Worm (Caenorhabditis elegans) whole organism, early embryonic: ENCODE results near the gene F11A5.16.

Experiments
- B0310.2 ChIP-seq: sonication (generic microtip); optimal IDR thresholded peaks from 2 replicates; lab custom pipeline; 2016; ENCODE audit warnings: mild to moderate bottlenecking, missing genetic modification characterization, missing compliant biosample characterization
- F13C5.2 ChIP-seq: sonication (generic microtip); optimal IDR thresholded peaks from 2 replicates; lab custom pipeline; 2017; ENCODE audit warnings: mild to moderate bottlenecking, missing genetic modification characterization, inconsistent platforms, missing compliant biosample characterization
- aly-1 ChIP-seq: sonication (generic microtip); optimal IDR thresholded peaks from 2 replicates; lab custom pipeline; 2016; ENCODE audit warnings: missing genetic modification characterization, missing compliant biosample characterization
- ama-1 ChIP-seq: fragments of 150-350 bp; optimal IDR thresholded peaks from 2 replicates; lab custom pipeline; 2014
- ceh-13 ChIP-seq: fragments of 200-800 bp; sonication (Bioruptor generic); optimal IDR thresholded peaks from 2 replicates; lab custom pipeline; 2018; ENCODE audit warnings: mild to moderate bottlenecking, missing genetic modification characterization, missing compliant biosample characterization
- ceh-36 ChIP-seq: sonication (generic microtip); optimal IDR thresholded peaks from 2 replicates; lab custom pipeline; 2016; ENCODE audit warnings: missing genetic modification characterization, inconsistent platforms, missing compliant biosample characterization
- ets-7 ChIP-seq: sonication (generic microtip); optimal IDR thresholded peaks from 2 replicates; lab custom pipeline; 2016; ENCODE audit warnings: missing genotype, missing genetic modification characterization, missing compliant biosample characterization
- flt-1 ChIP-seq: fragments of 200-800 bp; sonication (Bioruptor generic); IDR thresholded peaks from 2 replicates; pipeline ENCODE4 v1.3.6; 2022; ENCODE audit warnings: missing genetic modification characterization, missing compliant biosample characterization
- hmbx-1 ChIP-seq: sonication (generic microtip); optimal IDR thresholded peaks from 2 replicates; lab custom pipeline; 2016; ENCODE audit warnings: mild to moderate bottlenecking, missing genetic modification characterization, missing compliant biosample characterization
- hmg-4 ChIP-seq: fragments of 200-800 bp; sonication (Bioruptor generic); optimal IDR thresholded peaks from 2 replicates; lab custom pipeline; 2018; ENCODE audit warnings: mild to moderate bottlenecking, missing genetic modification characterization, missing compliant biosample characterization
- hnd-1 ChIP-seq: sonication (generic microtip); optimal IDR thresholded peaks from 2 replicates; lab custom pipeline; 2016; ENCODE audit warnings: missing genetic modification characterization, missing compliant biosample characterization
- pes-1 ChIP-seq: fragments of 200-800 bp; sonication (Bioruptor generic); IDR thresholded peaks from 2 replicates; pipeline ENCODE4 v1.3.6; 2022; ENCODE audit warnings: missing genetic modification reagents, missing genetic modification characterization, missing compliant biosample characterization
- scrt-1 ChIP-seq: fragments of 200-800 bp; sonication (Bioruptor generic); IDR thresholded peaks from 2 replicates; pipeline ENCODE4 v1.3.6; 2022; ENCODE audit warnings: missing genetic modification characterization, missing compliant biosample characterization
- sea-1 ChIP-seq: fragments of 200-800 bp; sonication (Bioruptor generic); conservative IDR thresholded peaks from 2 replicates; pipeline ENCODE4 v1.3.6; 2022; ENCODE audit warnings: missing genetic modification characterization, missing compliant biosample characterization
- tbx-11 ChIP-seq: fragments of 200-800 bp; sonication (Bioruptor generic); IDR thresholded peaks from 2 replicates; pipeline ENCODE4 v1.3.6; 2022; ENCODE audit warnings: missing genetic modification characterization, missing compliant biosample characterization
- tbx-37 ChIP-seq: fragments of 200-800 bp; sonication (Bioruptor generic); conservative IDR thresholded peaks from 2 replicates; pipeline ENCODE4 v1.3.6; 2022; ENCODE audit warnings: missing genetic modification reagents, missing genetic modification characterization, missing compliant biosample characterization
- tra-4 ChIP-seq: sonication (generic microtip); optimal IDR thresholded peaks from 2 replicates; lab custom pipeline; 2017; ENCODE audit warnings: missing genetic modification characterization, missing compliant biosample characterization

Gene F11A5.16

DNA sequence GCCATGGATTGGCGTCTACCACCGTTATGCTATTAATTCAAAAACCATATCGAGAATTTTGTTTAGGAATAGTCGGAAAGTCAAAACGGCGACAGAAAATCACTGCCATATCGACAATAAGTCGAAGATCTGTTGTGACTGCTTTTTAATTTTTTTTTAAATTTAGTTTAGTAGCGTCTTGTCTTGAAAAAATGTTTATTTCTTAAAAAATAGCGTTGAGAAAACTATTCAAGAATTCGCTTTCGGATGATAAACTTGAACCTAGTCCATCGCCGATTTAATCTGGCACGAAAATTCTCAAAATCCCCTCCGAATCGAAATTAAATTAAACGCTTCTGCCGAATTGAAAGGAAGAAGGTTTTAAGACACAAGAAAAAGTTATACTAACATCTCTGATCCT lies 18.6 kb upstream of the F11A5.16 start, which contains the start of gene srh-279:
Gene srh-279 (plus strand): TSS at position 301 of the 400 bp plus-strand sequence.
- TF ChIP-seq ceh-13 (GFP tag; lab: Kevin White, UChicago) (no peak), hnd-1 (tag; lab: Kevin White, UChicago) (no peak), flt-1 (no peak), tra-4 (tag; lab: Kevin White, UChicago) (no peak), scrt-1 (GFP tag; lab: Robert Waterston, UW) (no peak), sea-1 (GFP tag; lab: Robert Waterston, UW) (no peak), B0310.2 (tag; lab: Kevin White, UChicago) (no peak), ets-7 (tag; lab: Kevin White, UChicago) (no peak), tbx-11 (GFP tag; lab: Robert Waterston, UW) (no peak)

DNA sequence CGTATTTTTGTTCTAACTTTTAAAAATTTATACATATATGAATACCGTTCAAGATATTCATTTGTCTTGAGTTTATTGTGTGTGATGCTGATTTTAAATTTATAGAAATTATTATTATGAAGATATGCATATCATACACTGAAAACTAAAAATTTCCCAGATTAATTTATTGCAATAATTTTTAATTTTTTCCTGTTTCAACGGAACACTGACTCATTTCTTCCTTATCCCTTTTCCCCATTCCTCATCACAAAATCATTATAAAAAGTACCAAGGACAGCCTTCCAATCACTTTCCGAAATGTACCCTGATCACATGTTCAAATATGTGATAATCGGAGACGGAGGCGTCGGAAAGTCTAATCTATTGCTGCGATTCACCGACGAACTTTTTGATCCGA lies 16.1 kb upstream of the F11A5.16 start, which contains the start of gene rabr-4:
Gene rabr-4 (plus strand): TSS at position 301 of the 400 bp plus-strand sequence.
- TF ChIP-seq B0310.2 (tag; lab: Kevin White, UChicago) (no peak), tra-4 (tag; lab: Kevin White, UChicago) (no peak), scrt-1 (GFP tag; lab: Robert Waterston, UW) (no peak), flt-1 (no peak), hmg-4 (no peak), pes-1 (GFP tag; lab: Robert Waterston, UW) (no peak), ets-7 (tag; lab: Kevin White, UChicago) (no peak), tbx-37 (no peak), ceh-36 (no peak), ceh-13 (GFP tag; lab: Kevin White, UChicago) (no peak), tbx-11 (GFP tag; lab: Robert Waterston, UW) (no peak)

DNA sequence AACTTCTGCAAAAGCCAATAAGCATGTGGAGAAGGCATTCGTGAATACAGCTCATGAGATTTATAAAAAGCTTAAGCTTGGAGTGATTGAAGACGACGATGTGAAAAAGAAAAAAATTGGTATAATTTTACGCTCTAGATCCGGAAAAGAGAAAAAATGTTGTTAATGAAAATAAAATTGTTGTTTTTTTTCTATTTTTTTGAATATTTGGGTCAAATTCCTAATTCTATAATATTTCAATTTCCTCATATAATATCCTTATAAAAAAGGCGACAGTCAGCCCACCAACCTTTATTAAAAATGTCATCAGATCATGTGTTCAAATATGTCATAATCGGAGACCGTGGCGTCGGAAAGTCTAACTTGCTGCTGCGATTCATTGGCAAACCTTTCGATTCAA lies 15.4 kb upstream of the F11A5.16 start, which contains the start of gene rabr-3:
Gene rabr-3 (plus strand): TSS at position 301 of the 400 bp plus-strand sequence.
- TF ChIP-seq ceh-13 (GFP tag; lab: Kevin White, UChicago): no peak
- no peak for TF ChIP-seq tbx-11 (GFP tag; lab: Robert Waterston, UW)
- TF ChIP-seq B0310.2 (tag; lab: Kevin White, UChicago): no peak
- no peak for TF ChIP-seq ama-1 (lab: Kevin White, UChicago)
- no peak for TF ChIP-seq hmbx-1 (tag; lab: Kevin White, UChicago)
- no peak for TF ChIP-seq tra-4 (tag; lab: Kevin White, UChicago)
- no peak for TF ChIP-seq scrt-1 (GFP tag; lab: Robert Waterston, UW)
- no peak for TF ChIP-seq flt-1
- no peak for TF ChIP-seq hnd-1 (tag; lab: Kevin White, UChicago)
- no peak for TF ChIP-seq sea-1 (GFP tag; lab: Robert Waterston, UW)
- no peak for TF ChIP-seq ceh-36

DNA sequence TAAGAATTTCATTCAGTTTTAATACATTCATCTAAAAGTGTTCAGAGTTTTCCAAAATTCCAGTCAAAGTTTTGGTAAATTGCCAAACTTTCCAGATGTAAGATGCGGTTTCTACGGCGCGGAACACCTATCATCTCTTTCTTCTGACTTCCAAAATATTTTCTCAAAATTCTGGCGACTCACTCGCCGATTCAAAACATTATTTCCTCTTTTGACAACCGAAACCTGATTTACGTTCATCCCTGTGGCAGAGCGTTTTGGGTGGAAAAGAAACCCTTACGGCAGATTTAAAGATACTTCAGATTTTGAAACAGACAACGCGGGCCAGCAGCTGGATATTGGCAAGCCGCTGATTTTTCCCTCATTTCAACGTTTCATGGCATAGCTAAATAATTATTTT lies 12.7 kb upstream of the F11A5.16 start, which contains the start of gene F11A5.5:
Gene F11A5.5 (plus strand): TSS at position 301 of the 400 bp plus-strand sequence.
- TF ChIP-seq F13C5.2: no peak
- no peak for TF ChIP-seq flt-1
- TF ChIP-seq sea-1 (GFP tag; lab: Robert Waterston, UW): no peak
- no peak for TF ChIP-seq tra-4 (tag; lab: Kevin White, UChicago)
- no peak for TF ChIP-seq hnd-1 (tag; lab: Kevin White, UChicago)
- no peak for TF ChIP-seq ama-1 (lab: Kevin White, UChicago)
- TF ChIP-seq pes-1 (GFP tag; lab: Robert Waterston, UW): no peak
- TF ChIP-seq tbx-37: no peak
- TF ChIP-seq tbx-11 (GFP tag; lab: Robert Waterston, UW): no peak
- TF ChIP-seq ceh-13 (GFP tag; lab: Kevin White, UChicago): no peak
- TF ChIP-seq scrt-1 (GFP tag; lab: Robert Waterston, UW): no peak
- TF ChIP-seq hmbx-1 (tag; lab: Kevin White, UChicago): no peak
- TF ChIP-seq hmg-4: no peak
- no peak for TF ChIP-seq B0310.2 (tag; lab: Kevin White, UChicago)

DNA sequence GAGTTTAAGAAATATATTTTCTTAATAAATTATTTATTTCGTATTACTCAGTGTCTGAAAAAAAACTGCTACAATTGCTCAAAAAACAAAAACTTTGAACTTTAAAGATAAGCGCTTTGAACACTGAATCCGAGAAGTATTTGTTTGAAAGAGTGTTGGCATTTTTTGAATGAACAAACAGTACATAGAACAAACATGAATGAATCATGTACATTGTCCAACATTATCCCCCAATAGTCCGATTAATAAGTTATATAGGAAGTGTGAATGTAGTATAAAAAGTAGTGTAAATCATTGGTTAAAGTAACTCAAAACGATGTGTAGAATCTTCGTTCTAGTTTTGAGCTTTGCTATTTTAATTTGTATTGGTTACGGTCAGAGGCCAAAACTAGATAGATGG lies 9.0 kb upstream of the F11A5.16 start, which contains the start of gene F11A5.17:
Gene F11A5.17 (plus strand): TSS at position 301 of the 400 bp plus-strand sequence.
- TF ChIP-seq scrt-1 (GFP tag; lab: Robert Waterston, UW) (no peak), ceh-36 (no peak), flt-1 (no peak), B0310.2 (tag; lab: Kevin White, UChicago) (no peak), tbx-11 (GFP tag; lab: Robert Waterston, UW) (no peak), F13C5.2 (no peak)

DNA sequence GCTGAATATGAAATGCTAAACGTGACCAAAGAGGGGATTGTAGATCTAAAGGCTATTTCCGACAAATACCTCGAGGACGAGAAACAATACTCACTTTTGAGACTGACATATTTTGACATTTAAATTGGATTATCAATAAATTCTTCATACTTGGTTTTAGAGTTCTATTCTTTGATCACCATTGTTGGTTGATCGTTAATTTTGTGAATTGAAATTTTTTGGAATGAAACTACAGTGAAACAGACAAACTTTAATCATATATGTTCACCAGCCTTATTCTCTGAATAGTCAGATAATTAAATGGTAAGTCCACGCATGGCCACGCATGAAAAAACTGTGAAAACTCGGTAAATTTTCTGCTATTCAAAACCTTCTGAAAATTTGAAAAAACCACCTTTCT lies 8.1 kb upstream of the F11A5.16 start, which contains the start of gene F11A5.18:
Gene F11A5.18 (plus strand): TSS at position 301 of the 400 bp plus-strand sequence.
- TF ChIP-seq ama-1 (lab: Kevin White, UChicago) (no peak), hnd-1 (tag; lab: Kevin White, UChicago) (no peak), tbx-11 (GFP tag; lab: Robert Waterston, UW) (no peak), ceh-13 (GFP tag; lab: Kevin White, UChicago) (no peak), pes-1 (GFP tag; lab: Robert Waterston, UW) (no peak), hmbx-1 (tag; lab: Kevin White, UChicago) (no peak), ets-7 (tag; lab: Kevin White, UChicago) (no peak), scrt-1 (GFP tag; lab: Robert Waterston, UW) (no peak), F13C5.2 (no peak), tbx-37 (no peak), hmg-4 (no peak), ceh-36 (no peak), sea-1 (GFP tag; lab: Robert Waterston, UW) (no peak), flt-1 (no peak), tra-4 (tag; lab: Kevin White, UChicago) (no peak), B0310.2 (tag; lab: Kevin White, UChicago) (no peak), aly-1 (no peak)

DNA sequence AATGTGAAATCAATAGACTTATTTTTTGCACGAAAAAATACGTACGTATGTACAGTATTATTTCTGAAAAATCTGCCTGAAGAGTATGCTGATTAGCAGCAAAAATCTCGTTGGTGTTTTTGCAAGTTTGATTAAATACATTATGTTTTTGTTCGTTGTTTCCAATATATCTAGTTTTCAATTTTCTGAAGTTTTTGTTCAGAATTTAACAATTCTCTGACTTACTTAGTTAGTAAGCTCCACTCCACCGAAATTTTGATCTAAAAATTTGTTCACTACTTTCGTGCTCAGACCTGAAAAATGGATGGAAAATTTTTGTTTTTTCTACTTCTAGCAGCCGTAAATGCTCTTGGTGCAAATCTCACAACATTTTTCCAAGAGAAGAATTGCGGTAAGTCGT lies 5.9 kb upstream of the F11A5.16 start, which contains the start of gene irld-26:
Gene irld-26 (plus strand): TSS at position 301 of the 400 bp plus-strand sequence.
- TF ChIP-seq hmg-4: no peak
- no peak for TF ChIP-seq tbx-11 (GFP tag; lab: Robert Waterston, UW)
- no peak for TF ChIP-seq ceh-13 (GFP tag; lab: Kevin White, UChicago)
- TF ChIP-seq hnd-1 (tag; lab: Kevin White, UChicago): no peak
- no peak for TF ChIP-seq sea-1 (GFP tag; lab: Robert Waterston, UW)
- no peak for TF ChIP-seq ets-7 (tag; lab: Kevin White, UChicago)
- no peak for TF ChIP-seq B0310.2 (tag; lab: Kevin White, UChicago)
- TF ChIP-seq tra-4 (tag; lab: Kevin White, UChicago): no peak
- no peak for TF ChIP-seq F13C5.2
